Fruit fly (Drosophila melanogaster): ENCODE data around the gene Best4.

DNA sequence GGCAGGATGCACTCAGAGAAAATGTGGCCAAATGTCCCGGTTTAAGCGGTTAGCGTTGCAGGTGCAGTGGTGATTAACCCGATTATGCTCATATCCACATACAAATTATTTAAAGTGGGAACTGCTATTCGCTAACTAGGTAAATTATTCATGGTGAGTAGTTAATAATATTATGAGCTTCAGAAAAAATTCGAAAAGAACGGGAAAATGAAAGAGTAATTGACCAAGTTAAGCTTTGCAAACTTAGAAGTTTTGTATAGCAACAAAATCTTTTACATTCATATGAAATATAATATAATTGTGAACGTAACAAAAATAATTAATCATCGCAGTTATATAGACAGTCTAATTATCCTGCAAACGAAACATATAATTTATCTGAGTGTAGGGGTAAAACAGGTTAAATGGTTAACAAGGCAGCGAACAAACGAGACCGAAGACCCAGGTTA lies 45.1 kb upstream of the Best4 start:
- peak; percentile 72 for TF ChIP-seq CG8301 (tag; optimal IDR thresholded peaks at IDR 0.05)
- peak; percentile 36 for TF ChIP-seq Pif1A (GFP tag; optimal IDR thresholded peaks at IDR 0.05)
- no peak for TF ChIP-seq CG12605 (GFP tag; IDR thresholded peaks at IDR 0.05)
- TF ChIP-seq D1 (tag; optimal IDR thresholded peaks at IDR 0.05): no peak
- no peak for TF ChIP-seq fd96Ca (GFP tag; IDR thresholded peaks at IDR 0.05)
- TF ChIP-seq CG17806 (tag; optimal IDR thresholded peaks at IDR 0.05): peak; percentile 27
- TF ChIP-seq Pif1B (GFP tag; optimal IDR thresholded peaks at IDR 0.05): peak; percentile 42
- TF ChIP-seq Ets98B (GFP tag; IDR thresholded peaks at IDR 0.05): no peak
